Worm (Caenorhabditis elegans) whole organism, L4 larva: ENCODE data around the gene M05D6.9.

Experiments used
- F44E2.7 ChIP-seq: fragments of 200-800 bp; sonication (Bioruptor generic); IDR thresholded peaks from 2 replicates; pipeline ENCODE4 v2.1.2; 2022; ENCODE audit warnings: missing genetic modification characterization, missing compliant biosample characterization
- T20F7.1 ChIP-seq: fragments of 200-800 bp; sonication (Bioruptor generic); optimal IDR thresholded peaks from 2 replicates; lab custom pipeline; 2018; ENCODE audit warnings: mild to moderate bottlenecking, missing genetic modification characterization, missing compliant biosample characterization
- Y105C5A.15 ChIP-seq: fragments of 200-800 bp; sonication (Bioruptor generic); IDR thresholded peaks from 2 replicates; pipeline ENCODE4 v1.3.6; 2022; ENCODE audit warnings: missing genetic modification characterization, missing compliant biosample characterization
- Y48G9A.11 ChIP-seq: fragments of 200-800 bp; sonication (Bioruptor generic); IDR thresholded peaks from 2 replicates; pipeline ENCODE4 v1.3.6; 2022; ENCODE audit warnings: missing genetic modification reagents, missing genetic modification characterization, missing compliant biosample characterization
- aha-1 ChIP-seq: fragments of 150-350 bp; peaks from one replicate; lab custom pipeline; 2014; ENCODE audit warnings: missing biosample characterization, missing genetic modification characterization
- ama-1 ChIP-seq: fragments of 150-350 bp; optimal IDR thresholded peaks from 2 replicates; lab custom pipeline; 2014; ENCODE audit warnings: inconsistent platforms, mixed read lengths
- arid-1 ChIP-seq: fragments of 200-800 bp; sonication (Bioruptor generic); conservative IDR thresholded peaks from 2 replicates; pipeline ENCODE4 v1.3.6; 2022; ENCODE audit warnings: missing genetic modification reagents, missing genetic modification characterization, missing compliant biosample characterization
- ceh-28 ChIP-seq: fragments of 150-350 bp; optimal IDR thresholded peaks from 2 replicates; lab custom pipeline; 2014; ENCODE audit warnings: missing biosample characterization, missing genetic modification reagents, missing genetic modification characterization
- ceh-32 ChIP-seq: sonication (generic microtip); optimal IDR thresholded peaks from 2 replicates; lab custom pipeline; 2016; ENCODE audit warnings: mild to moderate bottlenecking, missing genetic modification characterization, missing compliant biosample characterization; ENCODE audit not compliant: poor library complexity
- ctbp-1 ChIP-seq: fragments of 200-800 bp; sonication (Bioruptor generic); IDR thresholded peaks from 2 replicates; pipeline ENCODE4 v1.3.6; 2022; ENCODE audit warnings: missing genetic modification reagents, missing genetic modification characterization, missing compliant biosample characterization
- daf-12 ChIP-seq: fragments of 150-350 bp; optimal IDR thresholded peaks from 2 replicates; lab custom pipeline; 2014; ENCODE audit warnings: missing biosample characterization, missing genetic modification reagents, missing genetic modification characterization
- dpl-1 ChIP-seq: fragments of 150-350 bp; optimal IDR thresholded peaks from 2 replicates; lab custom pipeline; 2014; ENCODE audit warnings: missing biosample characterization, missing genetic modification reagents, missing genetic modification characterization
- duxl-1 ChIP-seq: sonication (generic microtip); optimal IDR thresholded peaks from 2 replicates; lab custom pipeline; 2016; ENCODE audit warnings: mild to moderate bottlenecking, missing genetic modification characterization, moderate library complexity, missing compliant biosample characterization; ENCODE audit not compliant: poor library complexity
- fkh-10 ChIP-seq: fragments of 150-350 bp; optimal IDR thresholded peaks from 2 replicates; lab custom pipeline; 2014; ENCODE audit warnings: missing biosample characterization, missing genetic modification reagents, missing genetic modification characterization
- hmg-1.1 ChIP-seq: fragments of 200-800 bp; sonication (Bioruptor generic); IDR thresholded peaks from 2 replicates; pipeline ENCODE4 v1.3.6; 2022; ENCODE audit warnings: missing genetic modification reagents, missing genetic modification characterization, missing compliant biosample characterization
- lin-38 ChIP-seq: fragments of 200-800 bp; sonication (Bioruptor generic); IDR thresholded peaks from 2 replicates; pipeline ENCODE4 v1.3.6; 2022; ENCODE audit warnings: missing genetic modification reagents, missing genetic modification characterization, missing compliant biosample characterization
- lin-39 ChIP-seq: fragments of 150-350 bp; optimal IDR thresholded peaks from 2 replicates; lab custom pipeline; 2014; ENCODE audit warnings: missing biosample characterization, missing genetic modification reagents, missing genetic modification characterization
- lsy-2 ChIP-seq, 2 experiments: fragments of 150-350 bp in 1 of 2; sonication (generic microtip) in 1 of 2; optimal IDR thresholded peaks; 2 replicates each; lab custom pipeline; 2014 to 2017; ENCODE audit warnings: missing biosample characterization in 2 of 2, missing genetic modification characterization in 2 of 2
- mdt-29 ChIP-seq: fragments of 200-800 bp; sonication (Bioruptor generic); IDR thresholded peaks from 2 replicates; pipeline ENCODE4 v1.3.6; 2022; ENCODE audit warnings: missing genetic modification reagents, missing genetic modification characterization, missing compliant biosample characterization
- mep-1 ChIP-seq: fragments of 150-350 bp; sonication (generic microtip); optimal IDR thresholded peaks from 3 replicates; lab custom pipeline; 2014; ENCODE audit warnings: missing biosample characterization, missing genetic modification characterization
- mes-2 ChIP-seq: sonication (generic microtip); optimal IDR thresholded peaks from 2 replicates; lab custom pipeline; 2016; ENCODE audit warnings: missing genotype, mild to moderate bottlenecking, missing genetic modification characterization, missing compliant biosample characterization; ENCODE audit not compliant: poor library complexity, severe bottlenecking
- nhr-10 ChIP-seq: fragments of 150-350 bp; optimal IDR thresholded peaks from 2 replicates; lab custom pipeline; 2014; ENCODE audit warnings: missing biosample characterization, missing genetic modification characterization
- nhr-102 ChIP-seq: sonication (generic microtip); optimal IDR thresholded peaks from 2 replicates; lab custom pipeline; 2016; ENCODE audit warnings: mild to moderate bottlenecking, missing genetic modification characterization, moderate library complexity, missing compliant biosample characterization
- nhr-42 ChIP-seq: fragments of 200-800 bp; sonication (Bioruptor generic); IDR thresholded peaks from 2 replicates; pipeline ENCODE4 v1.3.6; 2022; ENCODE audit warnings: missing genetic modification characterization, missing compliant biosample characterization
- nhr-77 ChIP-seq: fragments of 150-350 bp; optimal IDR thresholded peaks from 2 replicates; lab custom pipeline; 2014; ENCODE audit warnings: missing biosample characterization, missing genetic modification characterization
- rbr-2 ChIP-seq: sonication (generic microtip); optimal IDR thresholded peaks from 2 replicates; lab custom pipeline; 2016; ENCODE audit warnings: missing genotype, missing genetic modification characterization, missing compliant biosample characterization
- saeg-2 ChIP-seq: fragments of 200-800 bp; sonication (Bioruptor generic); IDR thresholded peaks from 2 replicates; pipeline ENCODE4 v1.3.6; 2022; ENCODE audit warnings: missing genetic modification reagents, missing genetic modification characterization, missing compliant biosample characterization
- skn-1 ChIP-seq: fragments of 150-350 bp; optimal IDR thresholded peaks from 2 replicates; lab custom pipeline; 2014; ENCODE audit warnings: missing biosample characterization, missing genetic modification characterization
- snpc-1.2 ChIP-seq: fragments of 200-800 bp; sonication (Bioruptor generic); IDR thresholded peaks from 2 replicates; pipeline ENCODE4 v1.3.6; 2022; ENCODE audit warnings: missing genetic modification reagents, missing genetic modification characterization, missing compliant biosample characterization
- snpc-4 ChIP-seq: fragments of 150-350 bp; optimal IDR thresholded peaks from 2 replicates; lab custom pipeline; 2014; ENCODE audit warnings: missing biosample characterization, missing genetic modification characterization
- unc-62 ChIP-seq, 3 experiments: fragments of 150-350 bp in 1 of 3; sonication (generic microtip); optimal IDR thresholded peaks in 2 of 3; peaks in 1 of 3; 1 replicate in 1 of 3; 2 replicates in 2 of 3; lab custom pipeline; 2014 to 2017; ENCODE audit warnings: missing biosample characterization in 3 of 3, missing genetic modification characterization in 3 of 3, missing genetic modification reagents in 3 of 3, missing genotype in 1 of 3
- zfp-2 ChIP-seq: sonication (generic microtip); optimal IDR thresholded peaks from 2 replicates; lab custom pipeline; 2016; ENCODE audit warnings: mild to moderate bottlenecking, missing genetic modification characterization, missing compliant biosample characterization
- zfp-3 ChIP-seq: fragments of 200-800 bp; sonication (Bioruptor generic); conservative IDR thresholded peaks from 2 replicates; pipeline ENCODE4 v1.3.6; 2022; ENCODE audit warnings: missing genetic modification reagents, missing genetic modification characterization, missing compliant biosample characterization

M05D6.9 gene

DNA sequence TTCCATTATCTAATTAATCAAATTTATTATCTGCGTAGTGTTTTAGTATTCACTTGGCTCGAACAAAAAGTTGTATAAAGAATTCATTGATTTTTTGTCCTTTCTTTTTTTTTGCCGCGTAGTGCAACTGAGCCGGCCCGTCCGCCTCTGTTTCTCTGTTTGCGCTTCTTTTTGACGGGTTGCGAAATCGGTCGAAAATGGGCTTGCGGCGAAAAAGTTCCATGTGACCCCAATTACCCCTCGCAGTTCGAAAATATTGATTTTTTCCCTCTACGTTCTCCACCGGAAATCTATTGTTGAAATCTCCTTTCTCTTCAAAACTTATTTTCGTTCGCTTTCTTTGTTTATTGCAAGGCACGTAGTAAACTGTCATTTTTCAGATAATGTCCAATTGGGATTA is 36.6 kb upstream of the M05D6.9 start, which contains the start of gene zyg-9 (continued):
- TF ChIP-seq ceh-28 (tag; lab: Kevin White, UChicago) (peak; percentile 11), zfp-2 (no peak), Y105C5A.15 (no peak)

DNA sequence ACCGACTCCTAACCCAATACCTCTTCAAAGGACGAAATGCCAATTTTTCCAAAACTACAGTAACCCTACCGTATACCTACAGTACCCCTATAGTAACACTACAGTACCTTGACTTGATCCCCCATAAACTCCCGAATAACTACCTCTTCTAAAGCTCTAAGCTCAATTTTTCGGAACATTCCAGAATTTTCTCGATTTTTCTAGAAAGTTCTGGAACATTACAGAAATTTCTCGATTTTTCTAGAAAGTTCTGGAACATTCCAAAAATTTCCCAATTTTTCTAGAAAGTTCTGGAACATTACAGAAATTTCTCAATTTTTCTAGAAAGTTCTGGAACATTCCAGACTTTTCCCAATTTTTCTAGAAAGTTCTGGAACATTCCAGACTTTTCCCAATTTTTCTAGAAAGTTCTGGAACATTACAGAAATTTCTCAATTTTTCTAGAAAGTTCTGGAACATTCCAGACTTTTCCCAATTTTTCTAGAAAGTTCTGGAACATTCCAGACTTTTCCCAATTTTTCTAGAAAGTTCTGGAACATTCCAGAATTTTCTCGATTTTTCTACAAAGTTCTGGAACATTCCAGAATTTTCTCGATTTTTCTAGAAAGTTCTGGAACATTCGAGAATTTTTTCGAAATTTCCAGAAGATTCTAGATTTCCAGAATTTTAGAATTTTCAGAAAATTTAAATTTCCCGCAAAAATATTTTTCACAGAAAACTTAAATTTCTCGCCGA is 34.1 kb upstream of the M05D6.9 start:
- peak; percentile 34; the same call in 1 of the 2 replicates for TF ChIP-seq arid-1 (GFP tag; lab: Robert Waterston, UW)
- TF ChIP-seq, all 104 proteins: peak for 1; not testable (repeated sequence) for 103

ce11 chrII:8464448-8464898 is 29.6 kb upstream of the M05D6.9 start, which contains the start of gene fars-3:
fars-3 (plus strand) TSS chrII:8464848.
- no peak for TF ChIP-seq ceh-32
- TF ChIP-seq nhr-10 (tag; lab: Kevin White, UChicago), result no peak
- TF ChIP-seq mep-1 (tag; lab: Kevin White, UChicago), result peak; percentile 76
- no peak for TF ChIP-seq Y48G9A.11 (GFP tag; lab: Robert Waterston, UW)
- TF ChIP-seq unc-62 (GFP tag; optimal IDR thresholded peaks at IDR 0.05 in 1 of 2; lab: Kevin White, UChicago), result no peak
- TF ChIP-seq unc-62 (tag; optimal IDR thresholded peaks at IDR 0.05; lab: Kevin White, UChicago), result no peak
- no peak for TF ChIP-seq skn-1 (tag; lab: Kevin White, UChicago)
- no peak for TF ChIP-seq F44E2.7 (GFP tag; lab: Robert Waterston, UW)
- TF ChIP-seq daf-12, result no peak
- peak; percentile 37 for TF ChIP-seq duxl-1 (tag; lab: Kevin White, UChicago)
- TF ChIP-seq lsy-2 (tag; optimal IDR thresholded peaks at IDR 0.05; lab: Kevin White, UChicago), result peak in 1 of 2 experiments; percentile 66
- TF ChIP-seq T20F7.1 (GFP tag; lab: Kevin White, UChicago), result no peak
- TF ChIP-seq snpc-1.2 (GFP tag; lab: Robert Waterston, UW), result peak; percentile 64; the same call in 1 of the 2 replicates
- TF ChIP-seq zfp-3 (GFP tag; lab: Robert Waterston, UW), result 0 out of 2 replicates have a peak, but pooled peaks have one; percentile 10
- TF ChIP-seq saeg-2, result no peak
- no peak for TF ChIP-seq snpc-4 (tag; lab: Kevin White, UChicago)
- TF ChIP-seq fkh-10, result no peak
- TF ChIP-seq lin-39 (tag; lab: Kevin White, UChicago), result no peak
- TF ChIP-seq nhr-77 (tag; lab: Kevin White, UChicago), result no peak
- peak; percentile 25 for TF ChIP-seq rbr-2
- no peak for TF ChIP-seq hmg-1.1 (GFP tag; lab: Robert Waterston, UW)
- peak; percentile 27 for TF ChIP-seq nhr-102 (tag; lab: Kevin White, UChicago)
- no peak for TF ChIP-seq aha-1 (tag; lab: Kevin White, UChicago)
- no peak for TF ChIP-seq mdt-29 (GFP tag; lab: Robert Waterston, UW)
- TF ChIP-seq arid-1 (GFP tag; lab: Robert Waterston, UW), result peak; percentile 14; the same call in 1 of the 2 replicates
- TF ChIP-seq dpl-1, result peak; percentile 45
- peak; percentile 65 for TF ChIP-seq mes-2
- TF ChIP-seq ctbp-1, result peak; percentile 43; the same call in 1 of the 2 replicates
- peak; percentile 67; the same call in 1 of the 2 replicates for TF ChIP-seq lin-38 (GFP tag; lab: Robert Waterston, UW)

DNA sequence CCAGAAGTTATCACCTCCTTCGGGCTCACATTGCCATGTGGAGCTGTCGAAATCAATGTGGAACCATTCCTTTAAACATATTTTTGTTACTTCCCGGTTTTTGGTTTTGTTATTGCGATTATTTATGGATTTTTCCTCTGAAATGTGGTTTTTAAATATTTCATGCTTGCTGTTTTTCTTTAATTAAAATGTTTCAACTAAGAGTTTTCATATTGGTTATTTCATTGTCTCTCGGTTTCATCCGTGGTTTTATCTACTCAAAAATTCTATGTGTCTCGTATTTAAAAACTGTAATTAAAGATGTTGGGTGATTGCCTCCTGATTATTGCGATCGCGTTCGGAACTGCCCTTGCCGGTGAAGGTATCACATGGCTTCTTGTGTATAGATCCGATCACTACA is 27.2 kb upstream of the M05D6.9 start, which contains the start of gene F22B5.10:
Gene F22B5.10, plus strand, starts transcription at position 301 of the 400 bp plus-strand sequence.
- TF ChIP-seq nhr-42 (no peak), lin-38 (GFP tag; lab: Robert Waterston, UW) (peak; percentile 23; the same call in 1 of the 2 replicates), ama-1 (lab: Kevin White, UChicago) (peak; percentile 49)
